Worm (Caenorhabditis elegans) whole organism, midembryonic: Measurements from ENCODE around the gene K02E11.7.
"Not testable (repeated sequence)": the region's sequence is repeated elsewhere in the genome, so short reads cannot be mapped to it uniquely, and the experiment has no call there.

Source experiments
- T22C8.4 ChIP-seq: fragments of 200-800 bp; sonication (Bioruptor generic); IDR thresholded peaks from 2 replicates; pipeline ENCODE4 v1.3.6; 2022; ENCODE audit warnings: missing genetic modification characterization, missing compliant biosample characterization
- cog-1 ChIP-seq: sonication (generic microtip); optimal IDR thresholded peaks from 2 replicates; lab custom pipeline; 2016; ENCODE audit warnings: missing genetic modification characterization, missing compliant biosample characterization
- klf-2 ChIP-seq: fragments of 200-800 bp; sonication (Bioruptor generic); conservative IDR thresholded peaks from 2 replicates; pipeline ENCODE4 v1.3.6; 2022; ENCODE audit warnings: missing genetic modification reagents, missing genetic modification characterization, missing compliant biosample characterization
- med-1 ChIP-seq: sonication (generic microtip); optimal IDR thresholded peaks from 2 replicates; lab custom pipeline; 2017; ENCODE audit warnings: missing genetic modification characterization, mild to moderate bottlenecking, missing compliant biosample characterization, antibody characterized with exemption, missing genetic modification reagents; ENCODE audit not compliant: insufficient read depth
- ztf-23 ChIP-seq: fragments of 200-800 bp; sonication (Bioruptor generic); IDR thresholded peaks from 2 replicates; pipeline ENCODE4 v1.3.6; 2022; ENCODE audit warnings: missing genetic modification reagents, missing genetic modification characterization, missing compliant biosample characterization

- not testable (repeated sequence) for TF ChIP-seq cog-1 (tag; lab: Kevin White, UChicago); ztf-23 (GFP tag; lab: Robert Waterston, UW); T22C8.4; med-1 (GFP tag; lab: Kevin White, UChicago); klf-2
Observed at ce11 chrV:14205214-14205613, 48.9 kb downstream of the K02E11.7 start, which contains the start of gene T16A9.3.
